Fruit fly (Drosophila melanogaster): ENCODE measurements around the gene RpS4.

The RpS4 gene

DNA sequence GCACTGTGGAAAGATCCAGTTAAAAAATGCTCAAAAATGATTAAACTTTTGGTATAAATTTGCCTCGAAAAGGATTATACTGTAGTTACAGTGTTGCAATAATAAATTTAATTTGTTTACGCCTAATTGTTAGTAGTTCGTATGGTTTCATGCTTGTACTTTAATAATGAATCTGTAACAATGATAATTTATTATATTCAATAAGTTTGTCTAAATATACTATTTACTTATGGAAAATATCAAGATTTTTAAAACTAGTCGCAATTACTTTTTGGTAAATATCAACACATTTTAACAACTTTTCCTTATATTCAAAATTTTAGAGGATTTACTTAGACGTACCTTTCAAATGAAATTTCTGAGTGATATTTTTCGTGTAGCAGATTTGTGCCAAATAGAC is 46.7 kb upstream of the RpS4 start, which contains the start of gene CG11262:
CG11262 (plus strand) TSS at position 301 of the 400 bp plus-strand sequence.
- TF ChIP-seq trem (tag; optimal IDR thresholded peaks at IDR 0.05) = no peak

- TF ChIP-seq CG2889 (GFP tag; IDR thresholded peaks at IDR 0.05) (no peak), Dip3 (GFP tag; optimal IDR thresholded peaks at IDR 0.05) (peak; percentile 56), lov (optimal IDR thresholded peaks at IDR 0.05) (no peak), lov (GFP tag; IDR thresholded peaks at IDR 0.05) (no peak), CG17328 (GFP tag; IDR thresholded peaks at IDR 0.05) (peak; percentile 11; the same call in 1 of the 2 replicates), CG10431 (GFP tag; optimal IDR thresholded peaks at IDR 0.05) (no peak), sug (tag; optimal IDR thresholded peaks at IDR 0.05) (peak; percentile 13), CG15479 (GFP tag; optimal IDR thresholded peaks at IDR 0.05) (no peak), sc (optimal IDR thresholded peaks at IDR 0.05) (no peak), sc (GFP tag; optimal IDR thresholded peaks at IDR 0.05) (no peak), cwo (GFP tag; optimal IDR thresholded peaks at IDR 0.05) (no peak), CG8944 (GFP tag; optimal IDR thresholded peaks at IDR 0.05) (peak; percentile 50), ATbp (GFP tag; optimal IDR thresholded peaks at IDR 0.05) (no peak), CG18619 (GFP tag; optimal IDR thresholded peaks at IDR 0.05) (no peak), CG9609 (GFP tag; optimal IDR thresholded peaks at IDR 0.05) (peak; percentile 18), Doc3 (GFP tag; IDR thresholded peaks at IDR 0.05; ENCODE audit: partially characterized antibody) (peak; percentile 71; the same call in 2 of the 3 replicates), bcd (GFP tag; optimal IDR thresholded peaks at IDR 0.05) (peak; percentile 39), YL-1 (GFP tag; optimal IDR thresholded peaks at IDR 0.05) (no peak), CG12155 (GFP tag; optimal IDR thresholded peaks at IDR 0.05) (peak; percentile 37), cad (GFP tag; optimal IDR thresholded peaks at IDR 0.05) (no peak), CG15011 (GFP tag; optimal IDR thresholded peaks at IDR 0.05) (no peak), CG11398 (GFP tag; optimal IDR thresholded peaks at IDR 0.05) (peak; percentile 14), Gsc (GFP tag; IDR thresholded peaks at IDR 0.05) (no peak), salm (tag; optimal IDR thresholded peaks at IDR 0.05) (no peak), Ssrp (tag; optimal IDR thresholded peaks at IDR 0.05) (peak; percentile 13), klu (GFP tag; IDR thresholded peaks at IDR 0.05) (no peak), CG9727 (GFP tag; optimal IDR thresholded peaks at IDR 0.05) (peak; percentile 39), zf30C (GFP tag; optimal IDR thresholded peaks at IDR 0.05) (peak; percentile 90), nerfin-2 (GFP tag; IDR thresholded peaks at IDR 0.05; ENCODE audit: partially characterized antibody) (peak; percentile 80), esg (GFP tag; conservative IDR thresholded peaks at IDR 0.05) (no peak), CG10462 (GFP tag; optimal IDR thresholded peaks at IDR 0.05) (no peak), CHES-1-like (GFP tag; optimal IDR thresholded peaks at IDR 0.05) (peak; percentile 45), hbn (GFP tag; IDR thresholded peaks at IDR 0.05; ENCODE audit: partially characterized antibody) (peak; percentile 82), CG7357 (GFP tag; IDR thresholded peaks at IDR 0.05) (no peak), prd (optimal IDR thresholded peaks at IDR 0.05) (no peak), prd (GFP tag; IDR thresholded peaks at IDR 0.05) (peak; percentile 52; the same call in 1 of the 3 replicates), tup (GFP tag; optimal IDR thresholded peaks at IDR 0.05) (no peak), bigmax (GFP tag; optimal IDR thresholded peaks at IDR 0.05) (peak; percentile 54), CG33213 (GFP tag; optimal IDR thresholded peaks at IDR 0.05) (peak; percentile 82), zen2 (GFP tag; IDR thresholded peaks at IDR 0.05; ENCODE audit: partially characterized antibody) (peak; percentile 74), Bdp1 (GFP tag; optimal IDR thresholded peaks at IDR 0.05) (no peak), B-H1 (GFP tag; IDR thresholded peaks at IDR 0.05) (peak; percentile 28; the same call in 1 of the 3 replicates), eyg (GFP tag; optimal IDR thresholded peaks at IDR 0.05) (peak; percentile 22), CG12391 (tag; optimal IDR thresholded peaks at IDR 0.05) (peak; percentile 43), nom (GFP tag; optimal IDR thresholded peaks at IDR 0.05) (no peak), phol (tag; optimal IDR thresholded peaks at IDR 0.05) (peak; percentile 56), Lhr (GFP tag; optimal IDR thresholded peaks at IDR 0.05) (peak; percentile 73), CG12236 (GFP tag; optimal IDR thresholded peaks at IDR 0.05) (no peak)
These were observed 35.1 kb upstream of the RpS4 start, which contains the start of gene CG11263 for dm6 chr3L:13006490-13006889. Gene CG11263, plus strand, starts transcription at chr3L:13006817.
